Worm (Caenorhabditis elegans): ENCODE measurements around the gene cox-6C.

Gene cox-6C

DNA sequence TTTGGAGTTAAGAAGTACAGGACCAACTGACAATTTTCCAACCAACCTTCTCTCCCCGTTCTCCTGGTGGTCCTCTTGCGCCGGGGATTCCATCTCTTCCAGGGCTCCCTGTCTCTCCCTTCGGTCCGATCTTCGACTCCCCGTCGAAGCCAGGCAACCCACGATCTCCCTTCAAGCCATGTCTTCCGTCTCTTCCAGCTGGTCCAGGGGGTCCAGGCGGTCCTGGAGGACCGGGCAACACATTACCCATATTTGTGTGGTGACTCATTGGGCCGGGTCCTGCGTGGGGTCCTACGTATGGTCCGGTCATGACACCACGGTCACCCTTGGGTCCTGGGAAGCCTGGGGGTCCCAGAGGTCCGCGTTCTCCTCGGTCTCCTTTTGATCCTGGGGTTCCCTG is 14.5 kb downstream of the cox-6C start:
- TF ChIP-seq ceh-16 (tag; optimal IDR thresholded peaks at IDR 0.05) = no peak
- TF ChIP-seq unc-39 (tag; optimal IDR thresholded peaks at IDR 0.05) = no peak
- no peak for TF ChIP-seq snpc-4 (tag; optimal IDR thresholded peaks at IDR 0.05)
- TF ChIP-seq nhr-23 (tag; optimal IDR thresholded peaks at IDR 0.05) = no peak
- TF ChIP-seq unc-62 (GFP tag; optimal IDR thresholded peaks at IDR 0.05) = no peak
- no peak for TF ChIP-seq mdl-1 (tag; optimal IDR thresholded peaks at IDR 0.05)
- no peak for TF ChIP-seq lsy-2 (tag; optimal IDR thresholded peaks at IDR 0.05)
- no peak for TF ChIP-seq ztf-1 (GFP tag; conservative IDR thresholded peaks at IDR 0.05)
- TF ChIP-seq gmeb-1 (tag; optimal IDR thresholded peaks at IDR 0.05) = no peak
- TF ChIP-seq F13H6.1 (tag; optimal IDR thresholded peaks at IDR 0.05) = no peak
- TF ChIP-seq nhr-6 (tag; optimal IDR thresholded peaks at IDR 0.05) = no peak
- TF ChIP-seq egl-27 (tag; optimal IDR thresholded peaks at IDR 0.05) = no peak
- no peak for TF ChIP-seq ZK546.5 (tag; optimal IDR thresholded peaks at IDR 0.05)
- no peak for TF ChIP-seq lin-13 (GFP tag; optimal IDR thresholded peaks at IDR 0.05)
- TF ChIP-seq nhr-12 (tag; optimal IDR thresholded peaks at IDR 0.05) = no peak
- TF ChIP-seq nhr-25 (tag; optimal IDR thresholded peaks at IDR 0.05) = no peak
- TF ChIP-seq nhr-11 (tag; optimal IDR thresholded peaks at IDR 0.05) = no peak
- TF ChIP-seq alr-1 (tag; optimal IDR thresholded peaks at IDR 0.05) = no peak
- no peak for TF ChIP-seq lin-11 (tag; optimal IDR thresholded peaks at IDR 0.05)

DNA sequence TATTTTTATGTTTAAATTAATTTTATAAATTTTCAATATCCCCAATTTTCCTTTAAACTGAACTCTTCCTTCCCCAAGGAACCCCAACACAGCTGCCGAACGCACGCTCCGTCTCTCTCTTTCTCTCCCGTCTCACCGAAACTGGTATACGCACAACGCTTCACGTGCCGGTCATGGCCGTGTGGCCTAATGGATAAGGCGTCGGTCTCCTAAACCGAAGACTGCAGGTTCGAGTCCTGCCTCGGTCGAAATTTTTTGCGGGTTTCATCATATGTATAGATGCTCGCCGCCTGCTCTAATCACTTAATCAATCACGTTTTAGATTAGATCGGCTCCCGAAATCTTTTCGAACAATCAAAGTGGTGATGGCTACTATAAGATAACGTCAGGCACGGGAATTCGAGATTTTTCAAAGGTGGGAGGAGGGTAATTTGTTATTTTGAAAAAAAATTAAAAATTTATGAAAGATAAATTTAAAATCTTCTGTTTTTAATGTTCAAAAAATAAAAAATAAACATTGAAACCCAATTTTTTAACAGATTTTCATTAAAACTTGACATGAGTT is 17.4 kb downstream of the cox-6C start:
- TF ChIP-seq lsy-2 (tag; optimal IDR thresholded peaks at IDR 0.05) = peak; percentile 32 to 55
- peak; percentile 20 for TF ChIP-seq snpc-4 (tag; optimal IDR thresholded peaks at IDR 0.05)
- TF ChIP-seq nhr-129 (tag; optimal IDR thresholded peaks at IDR 0.05) = peak; percentile 83
- TF ChIP-seq fos-1 (tag; optimal IDR thresholded peaks at IDR 0.05) = peak; percentile 46
- peak; percentile 1 for TF ChIP-seq mab-5 (tag; optimal IDR thresholded peaks at IDR 0.05)
- peak; percentile 7 for TF ChIP-seq Y55F3AM.14 (GFP tag; optimal IDR thresholded peaks at IDR 0.05)
- TF ChIP-seq peb-1 (tag; optimal IDR thresholded peaks at IDR 0.05) = no peak
- TF ChIP-seq R02D3.7 (tag; optimal IDR thresholded peaks at IDR 0.05) = no peak
- no peak for TF ChIP-seq unc-62 (GFP tag; optimal IDR thresholded peaks at IDR 0.05)
- TF ChIP-seq unc-55 (GFP tag; optimal IDR thresholded peaks at IDR 0.05) = peak; percentile 66
- TF ChIP-seq lin-39 (tag; optimal IDR thresholded peaks at IDR 0.05) = no peak
- TF ChIP-seq ztf-1 (GFP tag; conservative IDR thresholded peaks at IDR 0.05) = no peak
- TF ChIP-seq lin-11 (tag; optimal IDR thresholded peaks at IDR 0.05) = peak; percentile 48
- TF ChIP-seq crh-2 (tag; optimal IDR thresholded peaks at IDR 0.05) = peak; percentile 34
- TF ChIP-seq blmp-1 (tag; optimal IDR thresholded peaks at IDR 0.05; ENCODE audit: insufficient read depth) = no peak
- no peak for TF ChIP-seq nhr-237 (tag; optimal IDR thresholded peaks at IDR 0.05)
- peak; percentile 27 to 82 for TF ChIP-seq mdl-1 (tag; optimal IDR thresholded peaks at IDR 0.05)
- peak; percentile 41 for TF ChIP-seq lin-13 (GFP tag; optimal IDR thresholded peaks at IDR 0.05)
- no peak for TF ChIP-seq sem-4 (tag; optimal IDR thresholded peaks at IDR 0.05)
- peak; percentile 41 for TF ChIP-seq gmeb-1 (tag; optimal IDR thresholded peaks at IDR 0.05)
- TF ChIP-seq C34F6.9 (tag; optimal IDR thresholded peaks at IDR 0.05) = peak; percentile 50
- peak; percentile 56 for TF ChIP-seq F13H6.1 (tag; optimal IDR thresholded peaks at IDR 0.05)
- no peak for TF ChIP-seq elt-1 (tag; optimal IDR thresholded peaks at IDR 0.05)
- no peak for TF ChIP-seq egl-27 (tag; optimal IDR thresholded peaks at IDR 0.05)
- TF ChIP-seq dmd-4 (tag; optimal IDR thresholded peaks at IDR 0.05) = no peak

DNA sequence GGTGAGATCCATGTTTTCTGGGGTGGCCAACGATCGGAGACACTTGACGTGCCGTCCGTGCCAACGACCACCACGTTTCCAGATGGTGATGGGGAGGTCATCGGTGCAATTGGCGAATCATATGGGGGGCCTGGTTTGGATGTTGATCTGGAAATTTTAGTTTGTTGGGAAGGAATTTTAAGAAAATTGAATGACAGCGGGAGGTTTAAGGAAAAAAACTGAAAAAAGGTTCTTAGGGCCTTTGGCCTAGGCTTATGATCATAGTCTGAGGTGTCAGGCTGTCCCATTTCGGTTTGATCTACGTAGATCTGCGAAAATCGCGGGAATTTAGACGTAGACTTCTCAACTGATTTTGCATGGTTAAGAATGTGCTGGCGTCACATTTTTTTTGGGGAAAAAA is 21.3 kb downstream of the cox-6C start, which contains the start of gene col-99:
Gene col-99 (minus strand): TSS at position 101 of the 400 bp plus-strand sequence.
- no peak for TF ChIP-seq ceh-82 (tag; optimal IDR thresholded peaks at IDR 0.05)
- no peak for TF ChIP-seq lin-39 (tag; optimal IDR thresholded peaks at IDR 0.05)
- no peak for TF ChIP-seq mab-5 (tag; optimal IDR thresholded peaks at IDR 0.05)
- TF ChIP-seq sma-9 (GFP tag; optimal IDR thresholded peaks at IDR 0.05) = no peak
- no peak for TF ChIP-seq sma-9 (tag; optimal IDR thresholded peaks at IDR 0.05)
- TF ChIP-seq unc-62 (GFP tag; optimal IDR thresholded peaks at IDR 0.05) = no peak
- TF ChIP-seq egl-27 (tag; optimal IDR thresholded peaks at IDR 0.05) = no peak
- TF ChIP-seq elt-1 (tag; optimal IDR thresholded peaks at IDR 0.05) = no peak

- TF ChIP-seq ama-1 (optimal IDR thresholded peaks at IDR 0.05) (no peak), R02D3.7 (tag; optimal IDR thresholded peaks at IDR 0.05) (no peak), sem-4 (tag; optimal IDR thresholded peaks at IDR 0.05) (no peak), lsy-2 (tag; optimal IDR thresholded peaks at IDR 0.05) (no peak), sma-9 (GFP tag; optimal IDR thresholded peaks at IDR 0.05) (no peak), sma-9 (tag; optimal IDR thresholded peaks at IDR 0.05) (no peak), nhr-11 (tag; optimal IDR thresholded peaks at IDR 0.05) (no peak), C34F6.9 (tag; optimal IDR thresholded peaks at IDR 0.05) (no peak), lin-11 (tag; optimal IDR thresholded peaks at IDR 0.05) (no peak), nhr-21 (tag; optimal IDR thresholded peaks at IDR 0.05) (no peak), sma-3 (GFP tag; optimal IDR thresholded peaks at IDR 0.05) (no peak)
Observed at ce11 chrIV:148756-149155, 22.2 kb downstream of the cox-6C start.
